Fruit fly (Drosophila melanogaster) whole organism: ENCODE results near the gene CG11723.

Experiments used
- Dll ChIP-seq: fragments of >200 bp; optimal IDR thresholded peaks from 2 replicates; lab custom pipeline; 2017
- EcR ChIP-seq, 2 experiments: fragments of >200 bp; optimal IDR thresholded peaks; 2 replicates each; lab custom pipeline; 2017; ENCODE audit warnings: missing biosample characterization in 2 of 2, missing genetic modification characterization in 2 of 2, missing genetic modification reagents in 2 of 2
- pan ChIP-seq: fragments of >200 bp; optimal IDR thresholded peaks from 2 replicates; lab custom pipeline; 2017
- psq ChIP-seq: fragments of >200 bp; optimal IDR thresholded peaks from 2 replicates; lab custom pipeline; 2017
- usp ChIP-seq: fragments of >200 bp; optimal IDR thresholded peaks from 2 replicates; lab custom pipeline; 2017; ENCODE audit warnings: missing biosample characterization, missing genetic modification characterization, mixed read lengths

DNA sequence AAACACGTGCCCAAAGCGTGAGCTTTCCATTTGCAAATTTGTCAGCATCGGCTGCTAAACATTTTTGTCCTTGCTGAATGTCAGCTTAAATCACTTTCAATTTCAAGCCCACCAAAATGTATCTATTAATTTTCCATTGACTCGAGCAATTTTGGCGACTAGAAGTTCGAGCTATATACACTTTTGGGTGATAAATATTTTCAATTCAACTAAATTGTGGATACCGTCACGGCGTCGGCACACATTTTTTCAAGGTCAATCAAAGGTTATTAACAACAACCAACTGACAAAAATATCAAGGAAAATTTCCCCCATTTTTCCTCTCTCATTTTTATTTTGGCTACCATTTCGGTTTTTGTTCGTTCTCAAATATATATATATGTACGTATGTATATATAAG, 14.9 kb downstream of the CG11723 start:
- TF ChIP-seq Dll (lab: Kevin White, UChicago): no peak
- TF ChIP-seq psq (lab: Kevin White, UChicago): no peak
- no peak for TF ChIP-seq pan (lab: Kevin White, UChicago)
- no peak for TF ChIP-seq EcR (GFP tag; optimal IDR thresholded peaks at IDR 0.05; lab: Kevin White, UChicago)
- no peak for TF ChIP-seq usp (GFP tag; lab: Kevin White, UChicago)
